Worm (Caenorhabditis elegans) whole organism, L1 larva: Measurements from ENCODE around the gene C36E8.6.

Experiments
- C04F5.9 ChIP-seq: sonication (generic microtip); optimal IDR thresholded peaks from 2 replicates; lab custom pipeline; 2016; ENCODE audit warnings: missing genetic modification characterization, missing compliant biosample characterization
- C16A3.4 ChIP-seq: fragments of 150-350 bp; optimal IDR thresholded peaks from 2 replicates; lab custom pipeline; 2014; ENCODE audit warnings: missing biosample characterization, missing genetic modification characterization
- Y116A8C.19 ChIP-seq: sonication (generic microtip); optimal IDR thresholded peaks from 2 replicates; lab custom pipeline; 2016; ENCODE audit warnings: missing compliant biosample characterization, missing genetic modification characterization, borderline replicate concordance
- aha-1 ChIP-seq: fragments of 150-350 bp; optimal IDR thresholded peaks from 2 replicates; lab custom pipeline; 2014; ENCODE audit warnings: missing biosample characterization, missing genetic modification characterization
- ama-1 ChIP-seq: fragments of 150-350 bp; optimal IDR thresholded peaks from 2 replicates; lab custom pipeline; 2014
- blmp-1 ChIP-seq: fragments of 150-350 bp; optimal IDR thresholded peaks from 2 replicates; lab custom pipeline; 2014; ENCODE audit warnings: missing biosample characterization, missing genetic modification characterization
- ceh-63 ChIP-seq: fragments of 200-800 bp; sonication (Bioruptor generic); optimal IDR thresholded peaks from 2 replicates; lab custom pipeline; 2018; ENCODE audit warnings: mild to moderate bottlenecking, missing genetic modification characterization, missing compliant biosample characterization
- ceh-8 ChIP-seq: fragments of 200-800 bp; sonication (Bioruptor generic); optimal IDR thresholded peaks from 2 replicates; lab custom pipeline; 2018; ENCODE audit warnings: mild to moderate bottlenecking, missing genetic modification characterization, moderate library complexity, missing compliant biosample characterization
- ceh-82 ChIP-seq, 3 experiments: fragments of 150-350 bp in 1 of 3; sonication (generic microtip) in 2 of 3; optimal IDR thresholded peaks; 2 replicates each; lab custom pipeline; 2014 to 2017; ENCODE audit warnings: missing biosample characterization in 3 of 3, missing genetic modification characterization in 3 of 3
- ceh-90 ChIP-seq: sonication (generic microtip); optimal IDR thresholded peaks from 2 replicates; lab custom pipeline; 2016; ENCODE audit warnings: missing genetic modification characterization, missing compliant biosample characterization
- efl-1 ChIP-seq, 4 experiments: fragments of 150-350 bp; optimal IDR thresholded peaks in 3 of 4; peaks in 1 of 4; 1 replicate in 1 of 4; 2 replicates in 3 of 4; lab custom pipeline; 2014; ENCODE audit warnings: missing biosample characterization in 2 of 4, missing genetic modification characterization in 2 of 4, missing genetic modification reagents in 2 of 4
- efl-3 ChIP-seq: fragments of 200-800 bp; sonication (Bioruptor generic); optimal IDR thresholded peaks from 2 replicates; lab custom pipeline; 2018; ENCODE audit warnings: mild to moderate bottlenecking, missing genetic modification characterization, missing compliant biosample characterization
- egl-13 ChIP-seq: sonication (generic microtip); optimal IDR thresholded peaks from 2 replicates; lab custom pipeline; 2016; ENCODE audit warnings: missing genotype, missing genetic modification reagents, missing genetic modification characterization, missing compliant biosample characterization
- egl-27 ChIP-seq, 2 experiments: fragments of 150-350 bp in 1 of 2; sonication (generic microtip); optimal IDR thresholded peaks; 3 replicates each; lab custom pipeline; 2017 to 2018; ENCODE audit warnings: missing biosample characterization in 2 of 2, missing genetic modification characterization in 2 of 2, missing genetic modification reagents in 2 of 2
- elt-3 ChIP-seq, 6 experiments: fragments of 150-350 bp in 1 of 6; sonication (generic microtip); optimal IDR thresholded peaks; 2 replicates each; lab custom pipeline; 2017 to 2018; ENCODE audit warnings: missing biosample characterization in 6 of 6, missing genetic modification characterization in 6 of 6, inconsistent platforms in 1 of 6
- ets-5 ChIP-seq: fragments of 200-800 bp; sonication (Bioruptor generic); IDR thresholded peaks from 2 replicates; pipeline ENCODE4 v1.3.6; 2022; ENCODE audit warnings: missing genetic modification characterization, missing compliant biosample characterization
- fkh-8 ChIP-seq: sonication (generic microtip); optimal IDR thresholded peaks from 2 replicates; lab custom pipeline; 2016; ENCODE audit warnings: mild to moderate bottlenecking, missing genetic modification characterization, missing compliant biosample characterization
- irx-1 ChIP-seq: sonication (generic microtip); optimal IDR thresholded peaks from 2 replicates; lab custom pipeline; 2016; ENCODE audit warnings: missing genetic modification characterization, missing compliant biosample characterization
- isw-1 ChIP-seq: fragments of 200-800 bp; sonication (Bioruptor generic); IDR thresholded peaks from 2 replicates; pipeline ENCODE4 v1.3.6; 2022; ENCODE audit warnings: missing genetic modification characterization, missing compliant biosample characterization
- jun-1 ChIP-seq: fragments of 150-350 bp; optimal IDR thresholded peaks from 2 replicates; lab custom pipeline; 2014; ENCODE audit warnings: missing biosample characterization, missing genetic modification reagents, missing genetic modification characterization
- lin-13 ChIP-seq: fragments of 150-350 bp; optimal IDR thresholded peaks from 2 replicates; lab custom pipeline; 2014; ENCODE audit warnings: missing biosample characterization, missing genetic modification reagents, missing genetic modification characterization
- lin-14 ChIP-seq: fragments of 200-800 bp; sonication (Bioruptor generic); optimal IDR thresholded peaks from 2 replicates; lab custom pipeline; 2018; ENCODE audit warnings: mild to moderate bottlenecking, missing genetic modification characterization, moderate library complexity, missing compliant biosample characterization
- lin-35 ChIP-seq, 2 experiments: fragments of 150-350 bp; optimal IDR thresholded peaks; 2 replicates each; lab custom pipeline; 2014; ENCODE audit warnings: missing biosample characterization in 2 of 2, missing genetic modification characterization in 2 of 2, missing genetic modification reagents in 2 of 2
- lir-3 ChIP-seq: sonication (generic microtip); optimal IDR thresholded peaks from 2 replicates; lab custom pipeline; 2016; ENCODE audit warnings: mild to moderate bottlenecking, missing genetic modification characterization, moderate library complexity, missing compliant biosample characterization; ENCODE audit not compliant: poor library complexity
- lsy-2 ChIP-seq, 2 experiments: fragments of 150-350 bp; optimal IDR thresholded peaks; 2 replicates each; lab custom pipeline; 2014; ENCODE audit warnings: missing biosample characterization in 2 of 2, missing genetic modification characterization in 2 of 2
- mab-9 ChIP-seq: fragments of 200-800 bp; sonication (Bioruptor generic); IDR thresholded peaks from 2 replicates; pipeline ENCODE4 v1.3.6; 2022; ENCODE audit warnings: missing genetic modification reagents, missing genetic modification characterization, missing compliant biosample characterization
- mep-1 ChIP-seq: fragments of 150-350 bp; optimal IDR thresholded peaks from 2 replicates; lab custom pipeline; 2014; ENCODE audit warnings: missing biosample characterization, missing genetic modification characterization
- nhr-11 ChIP-seq: fragments of 150-350 bp; optimal IDR thresholded peaks from 2 replicates; lab custom pipeline; 2014; ENCODE audit warnings: missing biosample characterization, missing genetic modification characterization
- nhr-19 ChIP-seq: fragments of 200-800 bp; sonication (Bioruptor generic); conservative IDR thresholded peaks from 2 replicates; pipeline ENCODE4 v1.3.6; 2022; ENCODE audit warnings: missing genetic modification characterization, missing compliant biosample characterization
- nhr-20 ChIP-seq: sonication (generic microtip); optimal IDR thresholded peaks from 2 replicates; lab custom pipeline; 2016; ENCODE audit warnings: mild to moderate bottlenecking, missing genetic modification characterization, missing compliant biosample characterization
- nhr-237 ChIP-seq: fragments of 150-350 bp; optimal IDR thresholded peaks from 2 replicates; lab custom pipeline; 2014; ENCODE audit warnings: missing biosample characterization, missing genetic modification characterization
- nhr-47 ChIP-seq: sonication (generic microtip); optimal IDR thresholded peaks from 2 replicates; lab custom pipeline; 2016; ENCODE audit warnings: mild to moderate bottlenecking, missing genetic modification characterization, moderate library complexity, missing compliant biosample characterization
- nhr-71 ChIP-seq: sonication (generic microtip); optimal IDR thresholded peaks from 2 replicates; lab custom pipeline; 2016; ENCODE audit warnings: mild to moderate bottlenecking, missing genetic modification characterization, moderate library complexity, missing compliant biosample characterization
- nhr-77 ChIP-seq: fragments of 150-350 bp; optimal IDR thresholded peaks from 2 replicates; lab custom pipeline; 2014; ENCODE audit warnings: missing biosample characterization, missing genetic modification characterization
- nhr-84 ChIP-seq: sonication (generic microtip); optimal IDR thresholded peaks from 2 replicates; lab custom pipeline; 2017; ENCODE audit warnings: missing biosample characterization, missing genetic modification characterization
- pax-3 ChIP-seq: fragments of 200-800 bp; sonication (Bioruptor generic); optimal IDR thresholded peaks from 2 replicates; lab custom pipeline; 2018; ENCODE audit warnings: mild to moderate bottlenecking, missing genetic modification characterization, moderate library complexity, missing compliant biosample characterization
- snpc-4 ChIP-seq: fragments of 150-350 bp; optimal IDR thresholded peaks from 2 replicates; lab custom pipeline; 2014; ENCODE audit warnings: missing biosample characterization, missing genetic modification characterization
- snu-23 ChIP-seq: sonication (generic microtip); optimal IDR thresholded peaks from 2 replicates; lab custom pipeline; 2016; ENCODE audit warnings: missing genetic modification characterization, missing compliant biosample characterization
- sox-4 ChIP-seq: sonication (generic microtip); optimal IDR thresholded peaks from 2 replicates; lab custom pipeline; 2016; ENCODE audit warnings: missing genetic modification characterization, missing compliant biosample characterization
- sup-37 ChIP-seq: fragments of 200-800 bp; sonication (Bioruptor generic); optimal IDR thresholded peaks from 2 replicates; lab custom pipeline; 2018; ENCODE audit warnings: mild to moderate bottlenecking, missing genetic modification characterization, missing compliant biosample characterization
- swsn-7 ChIP-seq: sonication (generic microtip); optimal IDR thresholded peaks from 2 replicates; lab custom pipeline; 2016; ENCODE audit warnings: missing genetic modification characterization, missing compliant biosample characterization
- tlp-1 ChIP-seq: fragments of 150-350 bp; optimal IDR thresholded peaks from 2 replicates; lab custom pipeline; 2014; ENCODE audit warnings: missing biosample characterization, missing genetic modification characterization
- unc-62 ChIP-seq: fragments of 150-350 bp; optimal IDR thresholded peaks from 2 replicates; lab custom pipeline; 2014; ENCODE audit warnings: missing biosample characterization, missing genetic modification reagents, missing genetic modification characterization
- unc-86 ChIP-seq: sonication (generic microtip); optimal IDR thresholded peaks from 2 replicates; lab custom pipeline; 2016; ENCODE audit warnings: missing genetic modification characterization, missing compliant biosample characterization
- zag-1 ChIP-seq: fragments of 150-350 bp; optimal IDR thresholded peaks from 2 replicates; lab custom pipeline; 2014; ENCODE audit warnings: missing biosample characterization, missing genetic modification characterization
- zip-4 ChIP-seq: fragments of 200-800 bp; sonication (Bioruptor generic); optimal IDR thresholded peaks from 2 replicates; lab custom pipeline; 2018; ENCODE audit warnings: mild to moderate bottlenecking, missing genetic modification characterization, moderate library complexity, missing compliant biosample characterization
- ztf-11 ChIP-seq, 2 experiments: sonication (generic microtip); optimal IDR thresholded peaks; 2 replicates each; lab custom pipeline; 2016 to 2017; ENCODE audit warnings: missing genetic modification characterization in 2 of 2, missing biosample characterization in 1 of 2, missing compliant biosample characterization in 1 of 2
- ztf-4 ChIP-seq: fragments of 150-350 bp; optimal IDR thresholded peaks from 2 replicates; lab custom pipeline; 2014; ENCODE audit warnings: missing biosample characterization, missing genetic modification characterization

C36E8.6 gene

ce11 chrIII:3979980-3980631, 7.8 kb upstream of the C36E8.6 start (continued):
- TF ChIP-seq nhr-237 (tag; lab: Kevin White, UChicago) (no peak), jun-1 (peak; percentile 36), egl-13 (tag; lab: Kevin White, UChicago) (no peak), sup-37 (no peak), ceh-90 (tag; lab: Kevin White, UChicago) (no peak), efl-3 (GFP tag; lab: Kevin White, UChicago) (no peak), isw-1 (GFP tag; lab: Robert Waterston, UW) (no peak), C04F5.9 (tag; lab: Kevin White, UChicago) (no peak), nhr-11 (tag; lab: Kevin White, UChicago) (no peak), pax-3 (no peak), blmp-1 (tag; lab: Kevin White, UChicago) (peak; percentile 27), elt-3 (tag; optimal IDR thresholded peaks at IDR 0.05; lab: Kevin White, UChicago) (no peak), mep-1 (tag; lab: Kevin White, UChicago) (peak; percentile 68), snpc-4 (tag; lab: Kevin White, UChicago) (peak; percentile 28), lin-35 (GFP tag; optimal IDR thresholded peaks at IDR 0.05; lab: Kevin White, UChicago) (peak; percentile 52 to 58), ets-5 (GFP tag; lab: Robert Waterston, UW) (no peak), ztf-4 (no peak), nhr-20 (tag; lab: Kevin White, UChicago) (peak; percentile 75), ceh-8 (GFP tag; lab: Kevin White, UChicago) (no peak), ceh-82 (tag; optimal IDR thresholded peaks at IDR 0.05; lab: Kevin White, UChicago) (peak in 2 of 3 experiments; percentile 21 to 71), ama-1 (lab: Kevin White, UChicago) (no peak), fkh-8 (tag; lab: Kevin White, UChicago) (peak; percentile 54), lin-14 (GFP tag; lab: Kevin White, UChicago) (peak; percentile 91), aha-1 (no peak), ceh-63 (GFP tag; lab: Kevin White, UChicago) (no peak), zag-1 (tag; lab: Kevin White, UChicago) (no peak), lin-13 (GFP tag; lab: Kevin White, UChicago) (peak; percentile 21), unc-86 (tag; lab: Kevin White, UChicago) (peak; percentile 10), irx-1 (tag; lab: Kevin White, UChicago) (no peak), sox-4 (no peak), nhr-84 (tag; lab: Kevin White, UChicago) (no peak), egl-27 (tag; optimal IDR thresholded peaks at IDR 0.05; lab: Kevin White, UChicago) (no peak), nhr-71 (peak; percentile 81)
- TF ChIP-seq, all 84 proteins: peak for 30

- TF ChIP-seq nhr-20 (tag; lab: Kevin White, UChicago) = peak; percentile 16
- no peak for TF ChIP-seq ceh-8 (GFP tag; lab: Kevin White, UChicago)
- TF ChIP-seq efl-1 (optimal IDR thresholded peaks at IDR 0.05; lab: Kevin White, UChicago) = no peak
- TF ChIP-seq efl-1 (GFP tag; optimal IDR thresholded peaks at IDR 0.05 in 1 of 2; lab: Kevin White, UChicago) = peak in 1 of 2 experiments; percentile 44
- peak in 1 of 2 experiments; percentile 10 for TF ChIP-seq ztf-11 (tag; optimal IDR thresholded peaks at IDR 0.05; lab: Kevin White, UChicago)
- TF ChIP-seq lir-3 = no peak
- TF ChIP-seq nhr-84 (tag; lab: Kevin White, UChicago) = no peak
- TF ChIP-seq egl-27 (tag; optimal IDR thresholded peaks at IDR 0.05; lab: Kevin White, UChicago) = peak in 1 of 2 experiments; percentile 8
- TF ChIP-seq mab-9 (GFP tag; lab: Robert Waterston, UW) = no peak
- no peak for TF ChIP-seq lin-35 (GFP tag; optimal IDR thresholded peaks at IDR 0.05; lab: Kevin White, UChicago)
- TF ChIP-seq Y116A8C.19 (tag; lab: Kevin White, UChicago) = no peak
- TF ChIP-seq C16A3.4 (tag; lab: Kevin White, UChicago) = no peak
- peak; percentile 5 for TF ChIP-seq sup-37
- TF ChIP-seq lsy-2 (tag; optimal IDR thresholded peaks at IDR 0.05; lab: Kevin White, UChicago) = peak in 1 of 2 experiments; percentile 23
- TF ChIP-seq snu-23 (GFP tag; lab: Kevin White, UChicago) = no peak
- no peak for TF ChIP-seq zag-1 (tag; lab: Kevin White, UChicago)
- no peak for TF ChIP-seq unc-62 (GFP tag; lab: Kevin White, UChicago)
- TF ChIP-seq zip-4 = no peak
- peak; percentile 5 for TF ChIP-seq swsn-7 (tag; lab: Kevin White, UChicago)
- peak; percentile 68 for TF ChIP-seq lin-14 (GFP tag; lab: Kevin White, UChicago)
- no peak for TF ChIP-seq nhr-19
- TF ChIP-seq tlp-1 (tag; lab: Kevin White, UChicago) = no peak
- peak; percentile 36 for TF ChIP-seq nhr-71
- peak; percentile 75 for TF ChIP-seq fkh-8 (tag; lab: Kevin White, UChicago)
- no peak for TF ChIP-seq jun-1
- TF ChIP-seq nhr-77 (tag; lab: Kevin White, UChicago) = peak; percentile 70
- TF ChIP-seq mep-1 (tag; lab: Kevin White, UChicago) = no peak
- TF ChIP-seq nhr-47 (tag; lab: Kevin White, UChicago) = peak; percentile 40
- TF ChIP-seq C04F5.9 (tag; lab: Kevin White, UChicago) = no peak
- TF ChIP-seq aha-1 = no peak
Measured at ce11 chrIII:3984049-3984484, 3.8 kb upstream of the C36E8.6 start.
